Fruit fly (Drosophila melanogaster) whole organism, embryonic: ENCODE data around the gene IntS4.

Source experiments
- B-H1 ChIP-seq: fragments of 200-800 bp; sonication (Bioruptor generic); IDR thresholded peaks from 3 replicates; pipeline ENCODE4 v1.3.6; 2022; ENCODE audit warnings: missing biosample characterization, missing genetic modification characterization
- Bdp1 ChIP-seq: fragments of 200-800 bp; sonication (Bioruptor generic); optimal IDR thresholded peaks from 3 replicates; lab custom pipeline; 2016; ENCODE audit warnings: missing biosample characterization, missing genetic modification characterization
- CG10274 ChIP-seq: fragments of 200-800 bp; sonication (Bioruptor generic); optimal IDR thresholded peaks from 3 replicates; lab custom pipeline; 2017; ENCODE audit warnings: missing biosample characterization, mild to moderate bottlenecking, missing genetic modification characterization
- CG11560 ChIP-seq: fragments of 200-800 bp; sonication (Bioruptor generic); IDR thresholded peaks from 3 replicates; pipeline ENCODE4 v1.3.6; 2022; ENCODE audit warnings: missing biosample characterization, missing genetic modification characterization
- CG13624 ChIP-seq: fragments of 200-800 bp; sonication (Bioruptor generic); optimal IDR thresholded peaks from 2 replicates; lab custom pipeline; 2016; ENCODE audit warnings: missing biosample characterization, missing genetic modification characterization
- CG14860 ChIP-seq: fragments of 200-800 bp; sonication (Bioruptor generic); IDR thresholded peaks from 3 replicates; pipeline ENCODE4 v1.3.6; 2022; ENCODE audit warnings: missing biosample characterization, missing genetic modification characterization; ENCODE audit not compliant: partially characterized antibody
- CG15073 ChIP-seq: fragments of 200-800 bp; sonication (Bioruptor generic); optimal IDR thresholded peaks from 2 replicates; lab custom pipeline; 2016; ENCODE audit warnings: missing biosample characterization, missing genetic modification characterization
- CG15514 ChIP-seq: fragments of 200-800 bp; sonication (Bioruptor generic); optimal IDR thresholded peaks from 3 replicates; lab custom pipeline; 2017; ENCODE audit warnings: missing biosample characterization, missing genetic modification characterization, mild to moderate bottlenecking, moderate library complexity, missing genetic modification reagents
- CG15601 ChIP-seq: fragments of 200-800 bp; sonication (Bioruptor generic); optimal IDR thresholded peaks from 3 replicates; lab custom pipeline; 2019; ENCODE audit warnings: missing biosample characterization, mild to moderate bottlenecking, missing genetic modification characterization, moderate library complexity
- CG17359 ChIP-seq: fragments of 200-800 bp; sonication (Bioruptor generic); optimal IDR thresholded peaks from 3 replicates; lab custom pipeline; 2018; ENCODE audit warnings: missing biosample characterization, mild to moderate bottlenecking, missing genetic modification characterization, moderate library complexity
- CG17912 ChIP-seq: fragments of 200-800 bp; sonication (Bioruptor generic); optimal IDR thresholded peaks from 2 replicates; lab custom pipeline; 2018; ENCODE audit warnings: missing biosample characterization, mild to moderate bottlenecking, missing genetic modification characterization
- CG18619 ChIP-seq: fragments of 200-800 bp; sonication (Bioruptor generic); optimal IDR thresholded peaks from 3 replicates; lab custom pipeline; 2017; ENCODE audit warnings: missing biosample characterization, mild to moderate bottlenecking, missing genetic modification characterization
- CG2199 ChIP-seq: fragments of 200-800 bp; sonication (Bioruptor generic); IDR thresholded peaks from 3 replicates; pipeline ENCODE4 v1.3.6; 2022; ENCODE audit warnings: missing biosample characterization, missing genetic modification characterization
- CG30020 ChIP-seq: fragments of 200-800 bp; optimal IDR thresholded peaks from 2 replicates; lab custom pipeline; 2019; ENCODE audit warnings: missing biosample characterization, mild to moderate bottlenecking, missing genetic modification characterization, moderate library complexity
- CG32532 ChIP-seq: fragments of 200-800 bp; sonication (Bioruptor generic); IDR thresholded peaks from 2 replicates; pipeline ENCODE4 v1.3.6; 2022; ENCODE audit warnings: missing biosample characterization, missing genetic modification characterization
- CG32767 ChIP-seq: fragments of 200-800 bp; sonication (Bioruptor generic); IDR thresholded peaks from 2 replicates; pipeline ENCODE4 v1.3.6; 2022; ENCODE audit warnings: missing biosample characterization, missing genetic modification characterization
- CG3847 ChIP-seq: fragments of 200-800 bp; sonication (Bioruptor generic); IDR thresholded peaks from 2 replicates; pipeline ENCODE4 v1.3.6; 2022; ENCODE audit warnings: missing biosample characterization, missing genetic modification characterization
- CG4328 ChIP-seq: fragments of 200-800 bp; sonication (Bioruptor generic); optimal IDR thresholded peaks from 3 replicates; lab custom pipeline; 2017; ENCODE audit warnings: missing biosample characterization, missing genetic modification reagents, missing genetic modification characterization
- CG4424 ChIP-seq: fragments of 200-800 bp; sonication (Bioruptor generic); optimal IDR thresholded peaks from 3 replicates; lab custom pipeline; 2016; ENCODE audit warnings: missing biosample characterization, missing genetic modification characterization
- CG6791 ChIP-seq: fragments of 200-800 bp; sonication (Bioruptor generic); IDR thresholded peaks from 3 replicates; pipeline ENCODE4 v1.3.6; 2022; ENCODE audit warnings: missing biosample characterization, missing genetic modification characterization; ENCODE audit not compliant: partially characterized antibody
- CG7839 ChIP-seq: fragments of 200-800 bp; sonication (Bioruptor generic); optimal IDR thresholded peaks from 3 replicates; lab custom pipeline; 2018; ENCODE audit warnings: missing biosample characterization, mild to moderate bottlenecking, missing genetic modification characterization, moderate library complexity
- CG8281 ChIP-seq: fragments of 200-800 bp; sonication (Bioruptor generic); optimal IDR thresholded peaks from 2 replicates; lab custom pipeline; 2018; ENCODE audit warnings: missing biosample characterization, mild to moderate bottlenecking, missing genetic modification characterization, moderate library complexity
- CG9215 ChIP-seq: fragments of 200-800 bp; sonication (Bioruptor generic); IDR thresholded peaks from 2 replicates; pipeline ENCODE4 v1.3.6; 2022; ENCODE audit warnings: missing biosample characterization, missing genetic modification characterization
- CoRest ChIP-seq: fragments of 200-800 bp; sonication (Bioruptor generic); optimal IDR thresholded peaks from 3 replicates; lab custom pipeline; 2018; ENCODE audit warnings: missing biosample characterization, mild to moderate bottlenecking, missing genetic modification characterization, moderate library complexity
- Dbx ChIP-seq: fragments of 200-800 bp; sonication (Bioruptor generic); IDR thresholded peaks from 3 replicates; pipeline ENCODE4 v1.3.6; 2022; ENCODE audit warnings: missing biosample characterization, missing genetic modification characterization
- GATAe ChIP-seq: fragments of 200-800 bp; sonication (Bioruptor generic); conservative IDR thresholded peaks from 2 replicates; pipeline ENCODE4 v1.3.6; 2022; ENCODE audit warnings: missing biosample characterization, missing genetic modification characterization
- Hey ChIP-seq: fragments of 200-800 bp; sonication (Bioruptor generic); optimal IDR thresholded peaks from 3 replicates; lab custom pipeline; 2018; ENCODE audit warnings: missing biosample characterization, mild to moderate bottlenecking, missing genetic modification characterization
- Hmr ChIP-seq: fragments of 200-800 bp; sonication (Bioruptor generic); optimal IDR thresholded peaks from 3 replicates; lab custom pipeline; 2017; ENCODE audit warnings: mild to moderate bottlenecking, missing biosample characterization, missing genetic modification reagents, missing genetic modification characterization
- Lhr ChIP-seq: fragments of 200-800 bp; sonication (Bioruptor generic); optimal IDR thresholded peaks from 3 replicates; lab custom pipeline; 2017; ENCODE audit warnings: mild to moderate bottlenecking, missing biosample characterization, missing genetic modification reagents, missing genetic modification characterization
- Max ChIP-seq: fragments of 200-800 bp; sonication (Bioruptor generic); optimal IDR thresholded peaks from 2 replicates; lab custom pipeline; 2016; ENCODE audit warnings: missing biosample characterization, mild to moderate bottlenecking, missing genetic modification characterization
- Oaz ChIP-seq: fragments of 200-800 bp; sonication (Bioruptor generic); IDR thresholded peaks from 2 replicates; pipeline ENCODE4 v1.3.6; 2022; ENCODE audit warnings: missing biosample characterization, missing genetic modification characterization
- Vsx1 ChIP-seq: fragments of 200-800 bp; sonication (Bioruptor generic); optimal IDR thresholded peaks from 2 replicates; lab custom pipeline; 2017; ENCODE audit warnings: missing biosample characterization, mild to moderate bottlenecking, missing genetic modification characterization, missing genetic modification reagents
- Xbp1 ChIP-seq: fragments of 200-800 bp; sonication (Bioruptor generic); optimal IDR thresholded peaks from 3 replicates; lab custom pipeline; 2016; ENCODE audit warnings: missing biosample characterization, mild to moderate bottlenecking, missing genetic modification characterization
- aop ChIP-seq: fragments of 200-800 bp; sonication (Bioruptor generic); IDR thresholded peaks from 2 replicates; pipeline ENCODE4 v1.3.6; 2022; ENCODE audit warnings: missing biosample characterization, missing genetic modification characterization
- ap ChIP-seq: fragments of 200-800 bp; sonication (Bioruptor generic); IDR thresholded peaks from 2 replicates; pipeline ENCODE4 v1.3.6; 2022; ENCODE audit warnings: missing biosample characterization, missing genetic modification characterization
- cad ChIP-seq: fragments of >200 bp; optimal IDR thresholded peaks from 2 replicates; lab custom pipeline; 2017; ENCODE audit warnings: missing biosample characterization, missing genetic modification characterization
- cato ChIP-seq: fragments of 200-800 bp; sonication (Bioruptor generic); optimal IDR thresholded peaks from 2 replicates; lab custom pipeline; 2016; ENCODE audit warnings: missing biosample characterization, missing genetic modification characterization, borderline replicate concordance
- croc ChIP-seq: fragments of 200-800 bp; sonication (Bioruptor generic); conservative IDR thresholded peaks from 3 replicates; pipeline ENCODE4 v1.3.6; 2022; ENCODE audit warnings: missing biosample characterization, missing genetic modification characterization
- crol ChIP-seq: fragments of 200-800 bp; sonication (Bioruptor generic); IDR thresholded peaks from 2 replicates; pipeline ENCODE4 v1.3.6; 2022; ENCODE audit warnings: missing biosample characterization, missing genetic modification characterization
- dimm ChIP-seq: fragments of 200-800 bp; sonication (Bioruptor generic); IDR thresholded peaks from 2 replicates; pipeline ENCODE4 v1.3.6; 2022; ENCODE audit warnings: missing biosample characterization, missing genetic modification characterization
- lola ChIP-seq, 3 experiments: fragments of >200 bp in 2 of 3; fragments of 200-800 bp in 1 of 3; sonication (Bioruptor generic) in 1 of 3; optimal IDR thresholded peaks; 2 replicates each; lab custom pipeline; 2017 to 2019; ENCODE audit warnings: missing biosample characterization in 3 of 3, missing genetic modification characterization in 3 of 3, mild to moderate bottlenecking in 1 of 3, moderate library complexity in 1 of 3
- mld ChIP-seq: fragments of 200-800 bp; sonication (Bioruptor generic); IDR thresholded peaks from 3 replicates; pipeline ENCODE4 v1.3.6; 2022; ENCODE audit warnings: missing biosample characterization, missing genetic modification characterization; ENCODE audit not compliant: partially characterized antibody
- psq ChIP-seq: fragments of 200-800 bp; sonication (Bioruptor generic); optimal IDR thresholded peaks from 2 replicates; lab custom pipeline; 2017; ENCODE audit warnings: missing biosample characterization, missing genetic modification characterization
- salm ChIP-seq: fragments of 200-800 bp; sonication (Bioruptor generic); optimal IDR thresholded peaks from 2 replicates; lab custom pipeline; 2018; ENCODE audit warnings: missing biosample characterization, mild to moderate bottlenecking, missing genetic modification characterization
- scrt ChIP-seq: fragments of 200-800 bp; sonication (Bioruptor generic); optimal IDR thresholded peaks from 2 replicates; lab custom pipeline; 2018; ENCODE audit warnings: missing biosample characterization, mild to moderate bottlenecking, missing genetic modification characterization, moderate library complexity
- sd ChIP-seq: fragments of 200-800 bp; sonication (Bioruptor generic); optimal IDR thresholded peaks from 3 replicates; lab custom pipeline; 2018; ENCODE audit warnings: missing biosample characterization, mild to moderate bottlenecking, missing genetic modification characterization, moderate library complexity
- tio ChIP-seq: fragments of 200-800 bp; sonication (Bioruptor generic); optimal IDR thresholded peaks from 2 replicates; lab custom pipeline; 2017; ENCODE audit warnings: missing biosample characterization, missing genetic modification characterization, inconsistent platforms
- toy ChIP-seq: fragments of 200-800 bp; sonication (Bioruptor generic); IDR thresholded peaks from 2 replicates; pipeline ENCODE4 v1.3.6; 2022; ENCODE audit warnings: missing biosample characterization, missing genetic modification characterization
- twi ChIP-seq: fragments of 200-800 bp; optimal IDR thresholded peaks from 2 replicates; lab custom pipeline; 2019; ENCODE audit warnings: missing biosample characterization, mild to moderate bottlenecking, missing genetic modification characterization, moderate library complexity
- wor ChIP-seq: fragments of 200-800 bp; sonication (Bioruptor generic); IDR thresholded peaks from 2 replicates; pipeline ENCODE4 v1.3.6; 2022; ENCODE audit warnings: missing biosample characterization, missing genetic modification characterization
- yki ChIP-seq: fragments of >200 bp; optimal IDR thresholded peaks from 3 replicates; lab custom pipeline; 2018
- zen ChIP-seq: fragments of 200-800 bp; sonication (Bioruptor generic); optimal IDR thresholded peaks from 3 replicates; lab custom pipeline; 2018; ENCODE audit warnings: missing biosample characterization, mild to moderate bottlenecking, missing genetic modification characterization, moderate library complexity

IntS4 gene

DNA sequence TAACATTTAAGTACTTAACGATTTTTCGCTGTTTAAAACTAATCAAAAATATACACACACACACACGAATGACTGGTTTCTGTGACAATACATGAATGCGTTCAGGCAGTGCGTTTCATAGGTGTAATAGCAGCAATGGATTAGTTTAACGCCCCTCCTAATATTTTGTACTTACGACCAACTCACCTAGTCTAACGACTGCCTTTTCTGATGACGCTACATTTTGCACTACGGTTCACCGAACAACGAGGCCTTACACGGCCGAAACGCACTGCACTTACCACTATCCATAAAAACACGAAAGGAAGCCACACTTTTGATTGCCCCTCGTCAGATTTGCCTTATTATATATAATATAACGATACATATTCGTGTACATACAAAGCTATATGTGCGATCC lies 42.6 kb upstream of the IntS4 start (continued):
- TF ChIP-seq cato (GFP tag; lab: Kevin White, UChicago) = no peak
- no peak for TF ChIP-seq CG3847 (GFP tag; lab: Robert Waterston, UW)
- TF ChIP-seq CG17912 (GFP tag; lab: Kevin White, UChicago) = no peak
- peak; percentile 36 for TF ChIP-seq zen
- TF ChIP-seq CG13624 (GFP tag; lab: Kevin White, UChicago) = no peak
- peak; percentile 34; the same call in 1 of the 2 replicates for TF ChIP-seq ap (GFP tag; lab: Robert Waterston, UW)
- no peak for TF ChIP-seq Dbx (GFP tag; lab: Robert Waterston, UW)
- TF ChIP-seq Max (GFP tag; lab: Kevin White, UChicago) = no peak
- TF ChIP-seq CG4424 (GFP tag; lab: Kevin White, UChicago) = no peak
- no peak for TF ChIP-seq Hey
- TF ChIP-seq Xbp1 (GFP tag; lab: Kevin White, UChicago) = peak; percentile 38
- TF ChIP-seq lola (GFP tag; optimal IDR thresholded peaks at IDR 0.05; lab: Kevin White, UChicago) = peak in 1 of 3 experiments; percentile 23
- TF ChIP-seq CG30020 (tag; lab: Kevin White, UChicago) = no peak
- no peak for TF ChIP-seq psq (GFP tag; lab: Kevin White, UChicago)
- no peak for TF ChIP-seq Lhr
- TF ChIP-seq CG14860 (GFP tag; lab: Robert Waterston, UW) = no peak
- no peak for TF ChIP-seq Vsx1 (GFP tag; lab: Kevin White, UChicago)
- TF ChIP-seq CG8281 (tag; lab: Kevin White, UChicago) = no peak
- no peak for TF ChIP-seq aop (GFP tag; lab: Robert Waterston, UW)
- TF ChIP-seq CG10274 (GFP tag; lab: Kevin White, UChicago) = no peak
- TF ChIP-seq wor (GFP tag; lab: Robert Waterston, UW) = no peak
- TF ChIP-seq CG7839 (tag; lab: Kevin White, UChicago) = no peak
- TF ChIP-seq toy (GFP tag; lab: Robert Waterston, UW) = no peak
- TF ChIP-seq B-H1 (GFP tag; lab: Robert Waterston, UW) = no peak
- TF ChIP-seq GATAe (GFP tag; lab: Robert Waterston, UW) = no peak
- no peak for TF ChIP-seq tio
- no peak for TF ChIP-seq salm
- no peak for TF ChIP-seq CG32767 (GFP tag; lab: Robert Waterston, UW)
- peak; percentile 50; the same call in 1 of the 2 replicates for TF ChIP-seq CG32532
- peak; percentile 37 for TF ChIP-seq CG17359 (tag; lab: Kevin White, UChicago)
- no peak for TF ChIP-seq yki (lab: Kevin White, UChicago)
- no peak for TF ChIP-seq cad (GFP tag; lab: Kevin White, UChicago)
- no peak for TF ChIP-seq CG15514 (GFP tag; lab: Kevin White, UChicago)
- no peak for TF ChIP-seq CG2199
- no peak for TF ChIP-seq twi
- TF ChIP-seq CG11560 (tag; lab: Robert Waterston, UW) = no peak
- no peak for TF ChIP-seq mld (GFP tag; lab: Robert Waterston, UW)
- TF ChIP-seq CG15601 (tag; lab: Kevin White, UChicago) = no peak
- TF ChIP-seq croc = peak; percentile 45; the same call in 1 of the 3 replicates
- TF ChIP-seq scrt = no peak
- no peak for TF ChIP-seq CG15073
- TF ChIP-seq Hmr = no peak
- no peak for TF ChIP-seq sd (tag; lab: Kevin White, UChicago)
- TF ChIP-seq CG4328 (GFP tag; lab: Kevin White, UChicago) = no peak
- TF ChIP-seq CG18619 (GFP tag; lab: Kevin White, UChicago) = no peak
- TF ChIP-seq CoRest = no peak
- TF ChIP-seq dimm (GFP tag; lab: Robert Waterston, UW) = no peak
- TF ChIP-seq crol (GFP tag; lab: Robert Waterston, UW) = no peak
- no peak for TF ChIP-seq CG9215 (GFP tag; lab: Robert Waterston, UW)
- no peak for TF ChIP-seq Oaz (GFP tag; lab: Robert Waterston, UW)
- no peak for TF ChIP-seq Bdp1 (GFP tag; lab: Kevin White, UChicago)
- TF ChIP-seq CG6791 = no peak
